Worm (Caenorhabditis elegans) whole organism, mixed stage, embryonic: ENCODE data around the gene W10G11.1.

Experiments
- ceh-39 ChIP-seq: fragments of 150-350 bp; optimal IDR thresholded peaks from 2 replicates; lab custom pipeline; 2014; ENCODE audit warnings: missing biosample characterization, missing genetic modification characterization
- nhr-237 ChIP-seq: fragments of 150-350 bp; optimal IDR thresholded peaks from 2 replicates; lab custom pipeline; 2014; ENCODE audit warnings: missing biosample characterization, missing genetic modification characterization
- pha-4 ChIP-seq: fragments of 150-350 bp; optimal IDR thresholded peaks from 2 replicates; lab custom pipeline; 2018; ENCODE audit warnings: missing biosample characterization, missing genetic modification reagents, missing genetic modification characterization
- ztf-11 ChIP-seq: fragments of 150-350 bp; optimal IDR thresholded peaks from 2 replicates; lab custom pipeline; 2014; ENCODE audit warnings: missing biosample characterization, missing genetic modification characterization

- TF ChIP-seq ztf-11 (no peak), pha-4 (no peak), nhr-237 (no peak), ceh-39 (tag; lab: Kevin White, UChicago) (no peak)
Observed at ce11 chrII:3546381-3546931, 14.0 kb downstream of the W10G11.1 start, which contains the start of gene apd-3.
